Fruit fly (Drosophila melanogaster): ENCODE data around the gene CG17650.

Gene CG17650

dm6 chr2L:1790261-1790660 is 31.4 kb upstream of the CG17650 start, which contains the start of gene Gr22d:
Gene Gr22d (minus strand): TSS chr2L:1790361.
- TF ChIP-seq Rel (GFP tag; optimal IDR thresholded peaks at IDR 0.05): no peak
- TF ChIP-seq Rel (tag; optimal IDR thresholded peaks at IDR 0.05): no peak
- no peak for TF ChIP-seq GATAd (GFP tag; optimal IDR thresholded peaks at IDR 0.05)
- TF ChIP-seq woc (GFP tag; optimal IDR thresholded peaks at IDR 0.05): no peak
- TF ChIP-seq Jra (GFP tag; optimal IDR thresholded peaks at IDR 0.05): no peak
- no peak for TF ChIP-seq sv (GFP tag; optimal IDR thresholded peaks at IDR 0.05)
- no peak for TF ChIP-seq Sp1 (GFP tag; optimal IDR thresholded peaks at IDR 0.05)
- no peak for TF ChIP-seq Mio (GFP tag; optimal IDR thresholded peaks at IDR 0.05)
- TF ChIP-seq CrebA (GFP tag; optimal IDR thresholded peaks at IDR 0.05; ENCODE audit: borderline replicate concordance): no peak
- no peak for TF ChIP-seq dmrt93B (GFP tag; optimal IDR thresholded peaks at IDR 0.05)
- TF ChIP-seq brk (GFP tag; optimal IDR thresholded peaks at IDR 0.05): no peak
- no peak for TF ChIP-seq br (GFP tag; optimal IDR thresholded peaks at IDR 0.05)
- no peak for TF ChIP-seq Vsx2 (GFP tag; optimal IDR thresholded peaks at IDR 0.05; ENCODE audit: partially characterized antibody)
- TF ChIP-seq sage (GFP tag; optimal IDR thresholded peaks at IDR 0.05): no peak
- TF ChIP-seq Dfd (GFP tag; optimal IDR thresholded peaks at IDR 0.05): no peak
- no peak for TF ChIP-seq pan (optimal IDR thresholded peaks at IDR 0.05)
- TF ChIP-seq rgr (GFP tag; optimal IDR thresholded peaks at IDR 0.05): no peak

- TF ChIP-seq Jra (GFP tag; optimal IDR thresholded peaks at IDR 0.05): no peak
- TF ChIP-seq CG9705 (GFP tag; optimal IDR thresholded peaks at IDR 0.05): no peak
- TF ChIP-seq Hr78 (GFP tag; optimal IDR thresholded peaks at IDR 0.05): no peak
- no peak for TF ChIP-seq OdsH (GFP tag; optimal IDR thresholded peaks at IDR 0.05)
- TF ChIP-seq pan (optimal IDR thresholded peaks at IDR 0.05): no peak
- TF ChIP-seq jim (GFP tag; optimal IDR thresholded peaks at IDR 0.05): no peak
- no peak for TF ChIP-seq brk (GFP tag; optimal IDR thresholded peaks at IDR 0.05)
- no peak for TF ChIP-seq tai (GFP tag; optimal IDR thresholded peaks at IDR 0.05)
- no peak for TF ChIP-seq br (GFP tag; optimal IDR thresholded peaks at IDR 0.05)
Measured at dm6 chr2L:1787929-1788328, 29.0 kb upstream of the CG17650 start.

dm6 chr2L:1783762-1784161 is 24.9 kb upstream of the CG17650 start, which contains the start of gene Gr22e:
Gene Gr22e (plus strand): TSS chr2L:1784062.
- no peak for TF ChIP-seq lola (GFP tag; optimal IDR thresholded peaks at IDR 0.05)
- TF ChIP-seq sage (GFP tag; optimal IDR thresholded peaks at IDR 0.05): no peak
- TF ChIP-seq Mio (GFP tag; optimal IDR thresholded peaks at IDR 0.05): no peak
- TF ChIP-seq Vsx2 (GFP tag; optimal IDR thresholded peaks at IDR 0.05; ENCODE audit: partially characterized antibody): no peak
- no peak for TF ChIP-seq sv (GFP tag; optimal IDR thresholded peaks at IDR 0.05)
- no peak for TF ChIP-seq foxo (GFP tag; optimal IDR thresholded peaks at IDR 0.05)
- TF ChIP-seq woc (GFP tag; optimal IDR thresholded peaks at IDR 0.05): no peak
- no peak for TF ChIP-seq CG9705 (GFP tag; optimal IDR thresholded peaks at IDR 0.05)
- TF ChIP-seq pan (optimal IDR thresholded peaks at IDR 0.05): no peak
- no peak for TF ChIP-seq HLH106 (tag; optimal IDR thresholded peaks at IDR 0.05)
- no peak for TF ChIP-seq GATAd (GFP tag; optimal IDR thresholded peaks at IDR 0.05)
- no peak for TF ChIP-seq psq (GFP tag; optimal IDR thresholded peaks at IDR 0.05)
- no peak for TF ChIP-seq OdsH (GFP tag; optimal IDR thresholded peaks at IDR 0.05)
- no peak for TF ChIP-seq ey (GFP tag; optimal IDR thresholded peaks at IDR 0.05)
- TF ChIP-seq Abd-B (GFP tag; optimal IDR thresholded peaks at IDR 0.05): no peak

dm6 chr2L:1756351-1756750 is 2.5 kb downstream of the CG17650 start, which contains the start of gene Gr22f:
Gene Gr22f (minus strand): TSS chr2L:1756451.
- no peak for TF ChIP-seq usp (GFP tag; optimal IDR thresholded peaks at IDR 0.05)
- no peak for TF ChIP-seq Myc (optimal IDR thresholded peaks at IDR 0.05)
- no peak for TF ChIP-seq Hr78 (GFP tag; optimal IDR thresholded peaks at IDR 0.05)
- TF ChIP-seq br (GFP tag; optimal IDR thresholded peaks at IDR 0.05): no peak
- no peak for TF ChIP-seq Mio (GFP tag; optimal IDR thresholded peaks at IDR 0.05)
- TF ChIP-seq jim (GFP tag; optimal IDR thresholded peaks at IDR 0.05): no peak
- no peak for TF ChIP-seq Dfd (GFP tag; optimal IDR thresholded peaks at IDR 0.05)
- no peak for TF ChIP-seq ey (GFP tag; optimal IDR thresholded peaks at IDR 0.05)
- no peak for TF ChIP-seq brk (GFP tag; optimal IDR thresholded peaks at IDR 0.05)
- TF ChIP-seq CG32264 (GFP tag; optimal IDR thresholded peaks at IDR 0.05): no peak
- no peak for TF ChIP-seq GATAd (GFP tag; optimal IDR thresholded peaks at IDR 0.05)
- TF ChIP-seq N (GFP tag; optimal IDR thresholded peaks at IDR 0.05): no peak
- no peak for TF ChIP-seq HLH106 (tag; optimal IDR thresholded peaks at IDR 0.05)
- no peak for TF ChIP-seq Dif (GFP tag; optimal IDR thresholded peaks at IDR 0.05; ENCODE audit: partially characterized antibody)
- TF ChIP-seq sv (GFP tag; optimal IDR thresholded peaks at IDR 0.05): no peak
- TF ChIP-seq rgr (GFP tag; optimal IDR thresholded peaks at IDR 0.05): no peak
- no peak for TF ChIP-seq dmrt93B (GFP tag; optimal IDR thresholded peaks at IDR 0.05)
- TF ChIP-seq sage (GFP tag; optimal IDR thresholded peaks at IDR 0.05): no peak
- no peak for TF ChIP-seq fru (GFP tag; optimal IDR thresholded peaks at IDR 0.05)
- TF ChIP-seq Abd-B (GFP tag; optimal IDR thresholded peaks at IDR 0.05): no peak

Data from whole organism, wandering third instar larva.